Worm (Caenorhabditis elegans) whole organism, L4/young adult: ENCODE results near the gene ttr-7.

Source experiments
- W03F9.2 ChIP-seq: fragments of 150-350 bp; optimal IDR thresholded peaks from 2 replicates; lab custom pipeline; 2014; ENCODE audit warnings: missing biosample characterization, missing genetic modification characterization
- dao-5 ChIP-seq: sonication (generic microtip); optimal IDR thresholded peaks from 2 replicates; lab custom pipeline; 2016; ENCODE audit warnings: missing genotype, missing genetic modification characterization, moderate library complexity, missing compliant biosample characterization
- him-1 ChIP-seq: sonication (generic microtip); optimal IDR thresholded peaks from 2 replicates; lab custom pipeline; 2016; ENCODE audit warnings: missing genotype, missing genetic modification reagents, missing genetic modification characterization, missing compliant biosample characterization

ttr-7 gene

DNA sequence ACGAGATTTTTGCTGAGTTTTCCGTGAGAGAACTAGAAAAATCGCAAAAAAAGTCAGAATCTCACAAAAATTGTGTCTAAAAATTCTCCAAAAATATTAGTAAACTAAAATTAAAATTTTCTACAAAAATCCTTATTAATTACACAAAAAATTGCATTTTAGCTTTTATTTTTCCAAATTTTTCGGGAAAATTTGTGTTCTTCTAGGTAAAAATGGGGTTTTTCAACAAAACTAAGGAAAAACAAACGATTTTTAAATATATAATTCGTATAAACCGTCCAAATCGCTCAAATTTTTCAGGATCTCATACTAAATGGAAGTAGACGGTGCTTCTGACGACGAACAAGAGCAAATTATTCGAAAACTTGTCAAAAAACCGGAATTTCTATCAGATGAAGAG lies 36.0 kb downstream of the ttr-7 start, which contains the start of gene W06E11.1:
Gene W06E11.1 (plus strand): TSS at position 301 of the 400 bp plus-strand sequence.
- TF ChIP-seq dao-5: no peak
- no peak for TF ChIP-seq him-1
- no peak for TF ChIP-seq W03F9.2

- no peak for TF ChIP-seq him-1
Observed at ce11 chrIII:644660-645059, 38.9 kb downstream of the ttr-7 start.

DNA sequence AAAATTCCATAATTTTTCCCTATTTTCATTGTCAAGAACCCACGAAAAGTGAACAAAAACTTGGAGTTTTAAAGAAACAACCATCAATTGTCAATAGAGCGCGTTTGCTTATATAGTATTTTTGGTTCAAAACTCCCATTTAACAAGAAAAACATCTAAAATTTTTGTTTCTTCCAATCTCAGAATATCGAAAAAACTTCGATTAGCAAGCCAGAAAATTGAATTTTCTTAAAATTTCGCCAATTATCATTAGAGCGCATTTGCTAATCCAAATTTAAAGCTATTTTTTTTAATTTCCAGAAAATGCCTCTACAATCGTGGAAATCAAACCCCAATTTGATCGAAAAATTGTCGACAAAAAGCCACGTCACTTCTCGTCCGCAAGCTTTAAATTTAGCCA lies 40.6 kb downstream of the ttr-7 start, which contains the start of gene orai-1:
Gene orai-1 (plus strand): TSS at position 301 of the 400 bp plus-strand sequence.
- no peak for TF ChIP-seq dao-5
- TF ChIP-seq him-1: no peak
- TF ChIP-seq W03F9.2: no peak

DNA sequence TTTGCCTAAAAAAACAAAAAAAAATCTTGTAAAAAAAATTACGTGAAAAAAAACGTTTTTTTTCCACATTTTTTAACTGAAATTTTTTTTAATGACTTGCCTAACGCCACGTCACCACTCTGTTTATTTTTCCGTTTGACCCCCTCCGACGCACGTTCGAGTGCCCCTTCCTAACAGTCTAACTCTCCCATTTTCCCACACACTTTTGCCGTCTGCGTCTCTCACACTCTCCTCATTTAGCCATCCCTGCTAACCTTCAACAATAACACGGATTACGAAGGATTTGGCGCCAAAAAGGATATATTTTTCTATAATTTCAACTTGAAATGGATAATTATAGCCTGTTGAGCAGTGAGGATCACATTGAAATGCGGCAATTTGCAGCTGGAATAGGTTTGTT lies 41.4 kb downstream of the ttr-7 start:
- TF ChIP-seq him-1 (no peak), W03F9.2 (no peak), dao-5 (no peak)

ce11 chrIII:649935-650334 lies 44.1 kb downstream of the ttr-7 start:
- TF ChIP-seq dao-5 (no peak), him-1 (no peak), W03F9.2 (no peak)

DNA sequence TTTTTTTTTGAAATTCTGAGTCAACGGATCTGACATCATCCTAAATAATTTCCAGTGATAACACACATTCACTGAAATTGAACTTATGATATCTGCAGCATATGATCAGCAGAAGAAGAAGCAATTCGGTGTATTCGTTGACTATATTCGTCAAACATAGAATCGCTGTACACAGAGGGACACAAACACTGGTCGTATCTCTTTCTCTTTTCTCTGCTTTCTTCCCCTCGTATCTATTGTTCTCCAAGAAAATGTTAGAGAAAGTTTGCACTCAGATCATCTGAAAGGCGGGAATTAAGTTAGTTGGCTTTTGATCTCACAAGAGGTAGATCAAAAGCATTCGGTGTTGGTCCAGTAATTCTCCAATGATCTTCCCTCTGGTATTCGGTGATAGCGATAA lies 44.7 kb downstream of the ttr-7 start:
- TF ChIP-seq dao-5 (no peak), W03F9.2 (no peak), him-1 (no peak)

DNA sequence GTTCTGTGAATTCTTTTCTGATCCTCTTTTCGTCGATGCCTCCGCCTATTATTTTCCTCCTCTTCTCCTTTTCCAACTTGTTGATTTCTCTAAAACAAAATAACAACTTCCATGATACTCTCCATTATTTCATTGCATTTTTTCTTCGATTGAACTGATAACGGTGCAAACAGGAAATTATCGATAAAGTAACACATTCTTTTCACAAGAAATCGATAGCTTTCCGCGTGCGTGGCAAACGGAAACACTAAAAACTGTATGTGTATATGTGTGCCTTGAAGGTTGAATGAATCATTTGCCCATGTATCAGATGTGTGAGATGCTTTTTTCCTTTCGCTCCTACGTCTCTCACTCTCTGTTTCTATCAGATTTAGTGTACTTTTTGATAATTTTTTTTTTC lies 45.8 kb downstream of the ttr-7 start:
- TF ChIP-seq dao-5 (no peak), W03F9.2 (no peak), him-1 (no peak)

DNA sequence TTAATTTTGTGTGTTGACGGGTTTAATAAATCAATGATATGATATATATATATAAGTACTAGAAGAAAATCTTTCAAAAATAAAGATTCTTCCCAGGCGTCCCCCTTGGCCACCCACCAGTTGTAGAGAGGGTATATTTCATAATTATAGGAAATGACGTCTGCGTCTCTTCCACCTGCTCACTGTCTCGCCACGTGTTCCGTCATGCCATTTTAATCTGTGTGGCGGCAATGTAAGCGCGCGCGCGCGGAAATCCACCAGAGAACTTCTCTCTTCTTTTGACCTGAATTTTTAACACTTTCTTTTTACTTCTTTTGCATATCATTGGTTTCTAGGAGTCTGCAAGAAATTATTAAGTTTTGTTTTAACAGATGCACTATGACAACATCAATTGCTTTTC lies 48.6 kb downstream of the ttr-7 start:
- TF ChIP-seq W03F9.2 (no peak), dao-5 (no peak), him-1 (no peak)
